Fruit fly (Drosophila melanogaster) whole organism, embryonic: ENCODE results near the gene CG12589.

Source experiments
- Ada2b ChIP-seq: fragments of 200-800 bp; sonication (Bioruptor generic); IDR thresholded peaks from 2 replicates; pipeline ENCODE4 v1.3.6; 2022; ENCODE audit warnings: missing biosample characterization, missing genetic modification characterization
- Atf-2 ChIP-seq: fragments of 200-800 bp; sonication (Bioruptor generic); optimal IDR thresholded peaks from 2 replicates; lab custom pipeline; 2016; ENCODE audit warnings: missing biosample characterization, missing genetic modification characterization
- Awh ChIP-seq: fragments of 200-800 bp; sonication (Bioruptor generic); IDR thresholded peaks from 2 replicates; pipeline ENCODE4, ENCODE4 v1.3.6; 2022; ENCODE audit warnings: missing biosample characterization, missing genetic modification characterization
- Bgb ChIP-seq: fragments of 200-800 bp; sonication (Bioruptor generic); IDR thresholded peaks from 2 replicates; pipeline ENCODE4 v1.3.6; 2022; ENCODE audit warnings: missing biosample characterization, missing genetic modification characterization; ENCODE audit not compliant: partially characterized antibody
- CG11696 ChIP-seq: fragments of 200-800 bp; sonication (Bioruptor generic); IDR thresholded peaks from 2 replicates; pipeline ENCODE4 v1.3.6; 2022; ENCODE audit warnings: missing biosample characterization, missing genetic modification characterization
- CG13123 ChIP-seq: fragments of 200-800 bp; sonication (Bioruptor generic); optimal IDR thresholded peaks from 2 replicates; lab custom pipeline; 2016; ENCODE audit warnings: missing biosample characterization, missing genetic modification characterization
- CG14860 ChIP-seq: fragments of 200-800 bp; sonication (Bioruptor generic); IDR thresholded peaks from 3 replicates; pipeline ENCODE4 v1.3.6; 2022; ENCODE audit warnings: missing biosample characterization, missing genetic modification characterization; ENCODE audit not compliant: partially characterized antibody
- CG15073 ChIP-seq: fragments of 200-800 bp; sonication (Bioruptor generic); optimal IDR thresholded peaks from 2 replicates; lab custom pipeline; 2016; ENCODE audit warnings: missing biosample characterization, missing genetic modification characterization
- CG17328 ChIP-seq: fragments of 200-800 bp; sonication (Bioruptor generic); IDR thresholded peaks from 2 replicates; pipeline ENCODE4 v1.3.6; 2022; ENCODE audit warnings: missing biosample characterization, missing genetic modification characterization
- CG30020 ChIP-seq: fragments of 200-800 bp; optimal IDR thresholded peaks from 2 replicates; lab custom pipeline; 2019; ENCODE audit warnings: missing biosample characterization, mild to moderate bottlenecking, missing genetic modification characterization, moderate library complexity
- CG3065 ChIP-seq: fragments of 200-800 bp; sonication (Bioruptor generic); optimal IDR thresholded peaks from 2 replicates; lab custom pipeline; 2016; ENCODE audit warnings: missing biosample characterization, missing genetic modification characterization
- CG32532 ChIP-seq: fragments of 200-800 bp; sonication (Bioruptor generic); IDR thresholded peaks from 2 replicates; pipeline ENCODE4 v1.3.6; 2022; ENCODE audit warnings: missing biosample characterization, missing genetic modification characterization
- CG3281 ChIP-seq: fragments of 200-800 bp; sonication (Bioruptor generic); optimal IDR thresholded peaks from 3 replicates; lab custom pipeline; 2017; ENCODE audit warnings: missing biosample characterization, mild to moderate bottlenecking, missing genetic modification characterization
- CG34422 ChIP-seq: fragments of 200-800 bp; sonication (Bioruptor generic); IDR thresholded peaks from 3 replicates; pipeline ENCODE4 v1.3.6; 2022; ENCODE audit warnings: missing biosample characterization, missing genetic modification characterization
- CG4707 ChIP-seq: fragments of 200-800 bp; sonication (Bioruptor generic); optimal IDR thresholded peaks from 2 replicates; lab custom pipeline; 2018; ENCODE audit warnings: missing biosample characterization, mild to moderate bottlenecking, missing genetic modification characterization, moderate library complexity
- CG7556 ChIP-seq: fragments of 200-800 bp; sonication (Bioruptor generic); optimal IDR thresholded peaks from 2 replicates; lab custom pipeline; 2017; ENCODE audit warnings: missing biosample characterization, mild to moderate bottlenecking, missing genetic modification characterization
- CG8281 ChIP-seq: fragments of 200-800 bp; sonication (Bioruptor generic); optimal IDR thresholded peaks from 2 replicates; lab custom pipeline; 2018; ENCODE audit warnings: missing biosample characterization, mild to moderate bottlenecking, missing genetic modification characterization, moderate library complexity
- D ChIP-seq, 2 experiments: fragments of 200-800 bp in 1 of 2; fragments of >200 bp in 1 of 2; sonication (Bioruptor generic) in 1 of 2; optimal IDR thresholded peaks; 2 replicates in 1 of 2; 3 replicates in 1 of 2; lab custom pipeline; 2017; ENCODE audit warnings: mild to moderate bottlenecking in 1 of 2, missing biosample characterization in 1 of 2, missing genetic modification characterization in 1 of 2, missing genetic modification reagents in 1 of 2
- Elba2 ChIP-seq: fragments of 200-800 bp; sonication (Bioruptor generic); optimal IDR thresholded peaks from 3 replicates; lab custom pipeline; 2016; ENCODE audit warnings: missing biosample characterization, missing genetic modification characterization
- Ets97D ChIP-seq: fragments of 200-800 bp; sonication (Bioruptor generic); optimal IDR thresholded peaks from 3 replicates; lab custom pipeline; 2016; ENCODE audit warnings: missing biosample characterization, missing genetic modification characterization
- Hr78 ChIP-seq, 2 experiments: fragments of 200-800 bp in 1 of 2; fragments of >200 bp in 1 of 2; sonication (Bioruptor generic) in 1 of 2; optimal IDR thresholded peaks; 2 replicates each; lab custom pipeline; 2017 to 2019; ENCODE audit warnings: missing biosample characterization in 2 of 2, missing genetic modification characterization in 2 of 2, mild to moderate bottlenecking in 1 of 2, moderate library complexity in 1 of 2
- Kr ChIP-seq: fragments of 200-800 bp; sonication (Bioruptor generic); optimal IDR thresholded peaks from 2 replicates; lab custom pipeline; 2017; ENCODE audit warnings: missing biosample characterization, mild to moderate bottlenecking, missing genetic modification characterization
- Med ChIP-seq: fragments of 200-800 bp; sonication (Bioruptor generic); peaks from one replicate; lab custom pipeline; 2016; ENCODE audit warnings: missing biosample characterization, missing genetic modification characterization, mild to moderate bottlenecking, inconsistent platforms, moderate library complexity
- Meics ChIP-seq: fragments of 200-800 bp; sonication (Bioruptor generic); optimal IDR thresholded peaks from 2 replicates; lab custom pipeline; 2017; ENCODE audit warnings: missing biosample characterization, mild to moderate bottlenecking, missing genetic modification characterization
- Opbp ChIP-seq: fragments of 200-800 bp; sonication (Bioruptor generic); IDR thresholded peaks from 3 replicates; pipeline ENCODE4 v1.3.6; 2022; ENCODE audit warnings: missing biosample characterization, missing genetic modification characterization; ENCODE audit not compliant: partially characterized antibody
- Pdp1 ChIP-seq, 2 experiments: fragments of 200-800 bp; sonication (Bioruptor generic); optimal IDR thresholded peaks; 3 replicates each; lab custom pipeline; 2016; ENCODE audit warnings: missing biosample characterization in 2 of 2, missing genetic modification characterization in 2 of 2, mild to moderate bottlenecking in 1 of 2, moderate library complexity in 1 of 2
- Side ChIP-seq: fragments of 200-800 bp; sonication (Bioruptor generic); optimal IDR thresholded peaks from 2 replicates; lab custom pipeline; 2016; ENCODE audit warnings: missing biosample characterization, missing genetic modification characterization
- br ChIP-seq: fragments of >200 bp; optimal IDR thresholded peaks from 2 replicates; lab custom pipeline; 2017
- chm ChIP-seq: fragments of 200-800 bp; sonication (Bioruptor generic); IDR thresholded peaks from 2 replicates; pipeline ENCODE4 v1.3.6; 2022; ENCODE audit warnings: missing biosample characterization, missing genetic modification characterization
- chn ChIP-seq: fragments of 200-800 bp; sonication (Bioruptor generic); optimal IDR thresholded peaks from 2 replicates; lab custom pipeline; 2016; ENCODE audit warnings: missing biosample characterization, missing genetic modification characterization
- crc ChIP-seq: fragments of 200-800 bp; sonication (Bioruptor generic); optimal IDR thresholded peaks from 2 replicates; lab custom pipeline; 2016; ENCODE audit warnings: missing biosample characterization, missing genetic modification characterization
- crol ChIP-seq: fragments of 200-800 bp; sonication (Bioruptor generic); IDR thresholded peaks from 2 replicates; pipeline ENCODE4 v1.3.6; 2022; ENCODE audit warnings: missing biosample characterization, missing genetic modification characterization
- da ChIP-seq: fragments of 200-800 bp; sonication (Bioruptor generic); optimal IDR thresholded peaks from 2 replicates; lab custom pipeline; 2016; ENCODE audit warnings: missing biosample characterization, missing genetic modification characterization
- dan ChIP-seq: fragments of 200-800 bp; sonication (Bioruptor generic); IDR thresholded peaks from 2 replicates; pipeline ENCODE4 v1.3.6; 2022; ENCODE audit warnings: missing biosample characterization, missing genetic modification characterization
- fd102C ChIP-seq: fragments of 200-800 bp; sonication (Bioruptor generic); optimal IDR thresholded peaks from 2 replicates; lab custom pipeline; 2018; ENCODE audit warnings: missing biosample characterization, mild to moderate bottlenecking, missing genetic modification characterization, moderate library complexity
- gsb-n ChIP-seq: fragments of 200-800 bp; sonication (Bioruptor generic); optimal IDR thresholded peaks from 3 replicates; lab custom pipeline; 2018; ENCODE audit warnings: missing biosample characterization, mild to moderate bottlenecking, missing genetic modification characterization
- hb ChIP-seq: fragments of 200-800 bp; sonication (Bioruptor generic); IDR thresholded peaks from 3 replicates; pipeline ENCODE4 v1.3.6; 2022; ENCODE audit warnings: missing biosample characterization, missing genetic modification characterization; ENCODE audit not compliant: partially characterized antibody
- her ChIP-seq: fragments of 200-800 bp; sonication (Bioruptor generic); optimal IDR thresholded peaks from 2 replicates; lab custom pipeline; 2016; ENCODE audit warnings: missing biosample characterization, missing genetic modification characterization
- lab ChIP-seq: fragments of 200-800 bp; sonication (Bioruptor generic); optimal IDR thresholded peaks from 3 replicates; lab custom pipeline; 2017; ENCODE audit warnings: missing biosample characterization, missing genetic modification characterization, mild to moderate bottlenecking, moderate library complexity, missing genetic modification reagents
- rib ChIP-seq: fragments of 200-800 bp; sonication (Bioruptor generic); IDR thresholded peaks from 2 replicates; pipeline ENCODE4 v1.3.6; 2022; ENCODE audit warnings: missing biosample characterization, missing genetic modification characterization
- sd ChIP-seq: fragments of 200-800 bp; sonication (Bioruptor generic); optimal IDR thresholded peaks from 3 replicates; lab custom pipeline; 2018; ENCODE audit warnings: missing biosample characterization, mild to moderate bottlenecking, missing genetic modification characterization, moderate library complexity
- sens ChIP-seq: fragments of 200-800 bp; sonication (Bioruptor generic); peaks from one replicate; lab custom pipeline; 2016; ENCODE audit warnings: missing biosample characterization, missing genetic modification characterization
- tll ChIP-seq, 2 experiments: fragments of 200-800 bp in 1 of 2; fragments of >200 bp in 1 of 2; sonication (Bioruptor generic) in 1 of 2; optimal IDR thresholded peaks; 2 replicates each; lab custom pipeline; 2017 to 2019; ENCODE audit warnings: missing biosample characterization in 2 of 2, missing genetic modification characterization in 2 of 2, mild to moderate bottlenecking in 1 of 2, moderate library complexity in 1 of 2
- tup ChIP-seq: fragments of 200-800 bp; sonication (Bioruptor generic); optimal IDR thresholded peaks from 2 replicates; lab custom pipeline; 2016; ENCODE audit warnings: missing biosample characterization, mild to moderate bottlenecking, missing genetic modification characterization, moderate library complexity
- twi ChIP-seq: fragments of 200-800 bp; optimal IDR thresholded peaks from 2 replicates; lab custom pipeline; 2019; ENCODE audit warnings: missing biosample characterization, mild to moderate bottlenecking, missing genetic modification characterization, moderate library complexity
- wek ChIP-seq: fragments of 200-800 bp; sonication (Bioruptor generic); optimal IDR thresholded peaks from 3 replicates; lab custom pipeline; 2018; ENCODE audit warnings: missing biosample characterization, mild to moderate bottlenecking, missing genetic modification characterization, moderate library complexity
- zen ChIP-seq: fragments of 200-800 bp; sonication (Bioruptor generic); optimal IDR thresholded peaks from 3 replicates; lab custom pipeline; 2018; ENCODE audit warnings: missing biosample characterization, mild to moderate bottlenecking, missing genetic modification characterization, moderate library complexity
- zf30C ChIP-seq: fragments of 200-800 bp; sonication (Bioruptor generic); optimal IDR thresholded peaks from 3 replicates; lab custom pipeline; 2018; ENCODE audit warnings: missing biosample characterization, mild to moderate bottlenecking, missing genetic modification characterization

The CG12589 gene

dm6 chr3R:5116425-5116824 is 22.4 kb downstream of the CG12589 start (continued):
- TF ChIP-seq Elba2 (GFP tag; lab: Kevin White, UChicago) (no peak), Med (peak; percentile 43), gsb-n (tag; lab: Kevin White, UChicago) (no peak), sens (GFP tag; lab: Kevin White, UChicago) (peak; percentile 65), CG15073 (no peak), Meics (GFP tag; lab: Kevin White, UChicago) (no peak), Pdp1 (GFP tag; optimal IDR thresholded peaks at IDR 0.05; lab: Kevin White, UChicago) (peak in 1 of 2 experiments; percentile 1)
- TF ChIP-seq, all 482 proteins: peak for 12

dm6 chr3R:5115448-5115847 is 23.3 kb downstream of the CG12589 start:
- TF ChIP-seq sd (tag; lab: Kevin White, UChicago) (no peak), fd102C (GFP tag; lab: Kevin White, UChicago) (no peak), crc (GFP tag; lab: Kevin White, UChicago) (no peak), CG13123 (GFP tag; lab: Kevin White, UChicago) (no peak), Ada2b (GFP tag; lab: Robert Waterston, UW) (no peak), twi (peak; percentile 76), Opbp (GFP tag; lab: Robert Waterston, UW) (no peak), Awh (no peak), chm (GFP tag; lab: Robert Waterston, UW) (no peak), br (lab: Kevin White, UChicago) (no peak), CG32532 (GFP tag; lab: Robert Waterston, UW) (no peak), lab (GFP tag; lab: Kevin White, UChicago) (no peak), CG3281 (GFP tag; lab: Kevin White, UChicago) (no peak), da (GFP tag; lab: Kevin White, UChicago) (no peak), CG8281 (no peak), sens (GFP tag; lab: Kevin White, UChicago) (peak; percentile 56), Hr78 (GFP tag; optimal IDR thresholded peaks at IDR 0.05; lab: Kevin White, UChicago) (no peak), dan (GFP tag; lab: Robert Waterston, UW) (no peak), rib (GFP tag; lab: Robert Waterston, UW) (no peak), crol (GFP tag; lab: Robert Waterston, UW) (peak; percentile 54; the same call in 1 of the 2 replicates), Ets97D (GFP tag; lab: Kevin White, UChicago) (no peak), CG3065 (peak; percentile 53), CG14860 (GFP tag; lab: Robert Waterston, UW) (no peak), zf30C (GFP tag; lab: Kevin White, UChicago) (no peak), hb (GFP tag; lab: Robert Waterston, UW) (0 out of 3 replicates have a peak, but pooled peaks have one; percentile 17)

- peak; percentile 38 for TF ChIP-seq zen (tag; lab: Kevin White, UChicago)
- no peak for TF ChIP-seq her
- TF ChIP-seq Side (GFP tag; lab: Kevin White, UChicago), result no peak
- TF ChIP-seq tll (GFP tag; optimal IDR thresholded peaks at IDR 0.05; lab: Kevin White, UChicago), result peak in 1 of 2 experiments; percentile 1
- TF ChIP-seq D (optimal IDR thresholded peaks at IDR 0.05; lab: Kevin White, UChicago), result peak; percentile 90
- no peak for TF ChIP-seq D (GFP tag; optimal IDR thresholded peaks at IDR 0.05; lab: Kevin White, UChicago)
- no peak for TF ChIP-seq Atf-2 (GFP tag; lab: Kevin White, UChicago)
- TF ChIP-seq chn (GFP tag; lab: Kevin White, UChicago), result no peak
- 0 out of 2 replicates have a peak, but pooled peaks have one; percentile 8 for TF ChIP-seq CG17328 (GFP tag; lab: Robert Waterston, UW)
- TF ChIP-seq crol (GFP tag; lab: Robert Waterston, UW), result peak; percentile 37; the same call in 1 of the 2 replicates
- TF ChIP-seq CG11696 (GFP tag; lab: Robert Waterston, UW), result no peak
- no peak for TF ChIP-seq CG34422
- TF ChIP-seq CG30020 (tag; lab: Kevin White, UChicago), result no peak
- TF ChIP-seq CG7556 (GFP tag; lab: Kevin White, UChicago), result no peak
- TF ChIP-seq wek (GFP tag; lab: Kevin White, UChicago), result peak; percentile 71
- TF ChIP-seq Kr (GFP tag; lab: Kevin White, UChicago), result peak; percentile 33
- no peak for TF ChIP-seq tup (GFP tag; lab: Kevin White, UChicago)
- TF ChIP-seq Bgb (GFP tag; lab: Robert Waterston, UW), result no peak
- TF ChIP-seq CG4707 (GFP tag; lab: Kevin White, UChicago), result peak; percentile 31
- peak; percentile 61 for TF ChIP-seq Med
Observed at dm6 chr3R:5114147-5114546, 24.6 kb downstream of the CG12589 start.
